Worm (Caenorhabditis elegans): Measurements from ENCODE around the gene C05C8.8.

C05C8.8 gene

DNA sequence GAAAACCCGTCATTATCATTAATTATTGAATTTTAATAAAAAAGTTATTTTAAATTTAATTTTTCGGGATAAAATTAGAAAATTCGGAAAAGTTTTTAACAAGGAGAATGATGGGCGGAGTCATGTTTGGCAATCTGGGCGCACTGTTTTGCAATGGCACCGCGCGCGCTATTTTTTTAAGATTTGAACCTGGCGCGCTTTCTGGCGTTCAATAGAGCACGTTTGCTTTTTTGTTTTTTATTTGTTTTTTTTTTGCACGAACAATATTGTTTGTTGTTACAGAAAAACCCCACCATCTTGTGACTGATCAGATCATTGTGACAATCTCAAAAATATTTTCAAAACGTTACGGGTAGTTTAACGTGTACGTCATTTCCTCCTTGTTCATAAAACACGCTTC, 17.9 kb downstream of the C05C8.8 start, which contains the start of gene hyls-1:
Gene hyls-1 (plus strand): TSS at position 249 of the 400 bp plus-strand sequence.
- TF ChIP-seq nhr-25 (tag; optimal IDR thresholded peaks at IDR 0.05; ENCODE audit: borderline replicate concordance, insufficient read depth) (peak; percentile 69), nhr-6 (tag; optimal IDR thresholded peaks at IDR 0.05) (peak; percentile 84), F37D6.2 (tag; optimal IDR thresholded peaks at IDR 0.05) (peak; percentile 37), spr-3 (GFP tag; optimal IDR thresholded peaks at IDR 0.05) (no peak), dmd-6 (GFP tag; IDR thresholded peaks at IDR 0.05) (peak; percentile 75), madf-5 (GFP tag; IDR thresholded peaks at IDR 0.05) (no peak), zfp-2 (tag; optimal IDR thresholded peaks at IDR 0.05) (peak; percentile 27), ama-1 (optimal IDR thresholded peaks at IDR 0.05) (peak; percentile 27), spr-1 (tag; optimal IDR thresholded peaks at IDR 0.05) (peak; percentile 58), daf-12 (tag; optimal IDR thresholded peaks at IDR 0.05) (no peak), egl-27 (tag; optimal IDR thresholded peaks at IDR 0.05) (peak; percentile 32), tag-97 (GFP tag; IDR thresholded peaks at IDR 0.05) (no peak), nhr-28 (tag; optimal IDR thresholded peaks at IDR 0.05) (peak; percentile 53), F49E8.2 (tag; optimal IDR thresholded peaks at IDR 0.05; ENCODE audit: borderline replicate concordance) (peak; percentile 44), ztf-11 (tag; optimal IDR thresholded peaks at IDR 0.05) (no peak), mxl-2 (GFP tag; conservative IDR thresholded peaks at IDR 0.05) (no peak), pha-4 (GFP tag; IDR thresholded peaks at IDR 0.05) (no peak), pha-4 (tag; optimal IDR thresholded peaks at IDR 0.05) (peak; percentile 75), nhr-11 (tag; optimal IDR thresholded peaks at IDR 0.05) (no peak), lin-29 (GFP tag; IDR thresholded peaks at IDR 0.05) (peak; percentile 67; the same call in 1 of the 2 replicates), aha-1 (tag) (peak; percentile 89), T26A8.4 (GFP tag; IDR thresholded peaks at IDR 0.05) (peak; percentile 76), madf-9 (GFP tag; conservative IDR thresholded peaks at IDR 0.05) (no peak), nhr-42 (GFP tag; IDR thresholded peaks at IDR 0.05) (0 out of 2 replicates have a peak, but pooled peaks have one; percentile 37), T20F7.1 (GFP tag; optimal IDR thresholded peaks at IDR 0.05) (no peak), rbr-2 (tag; optimal IDR thresholded peaks at IDR 0.05) (peak; percentile 81), F44E2.7 (GFP tag; IDR thresholded peaks at IDR 0.05) (no peak), fkh-10 (GFP tag; optimal IDR thresholded peaks at IDR 0.05) (no peak), Y75B8A.6 (GFP tag; IDR thresholded peaks at IDR 0.05) (no peak), dpl-1 (GFP tag; optimal IDR thresholded peaks at IDR 0.05) (peak; percentile 93), lin-13 (GFP tag; optimal IDR thresholded peaks at IDR 0.05) (peak; percentile 65), mdt-29 (GFP tag; IDR thresholded peaks at IDR 0.05) (no peak), arid-1 (GFP tag; conservative IDR thresholded peaks at IDR 0.05) (peak; percentile 42; the same call in 1 of the 2 replicates), nhr-41 (GFP tag; IDR thresholded peaks at IDR 0.05) (no peak), hlh-30 (tag; optimal IDR thresholded peaks at IDR 0.05; ENCODE audit: insufficient read depth) (peak; percentile 85), zfp-3 (GFP tag; conservative IDR thresholded peaks at IDR 0.05) (0 out of 2 replicates have a peak, but pooled peaks have one; percentile 37), mes-2 (tag; optimal IDR thresholded peaks at IDR 0.05; ENCODE audit: poor library complexity, severe bottlenecking) (peak; percentile 92), lsy-2 (tag; optimal IDR thresholded peaks at IDR 0.05) (peak in 1 of 2 experiments; percentile 86), duxl-1 (tag; optimal IDR thresholded peaks at IDR 0.05; ENCODE audit: poor library complexity) (peak; percentile 66), nhr-102 (tag; optimal IDR thresholded peaks at IDR 0.05) (peak; percentile 70), unc-62 (GFP tag; optimal IDR thresholded peaks at IDR 0.05 in 1 of 2) (peak in 1 of 2 experiments; percentile 92), unc-62 (tag; optimal IDR thresholded peaks at IDR 0.05) (no peak), ceh-82 (tag; optimal IDR thresholded peaks at IDR 0.05) (no peak), fos-1 (tag; optimal IDR thresholded peaks at IDR 0.05) (no peak), ctbp-1 (GFP tag; IDR thresholded peaks at IDR 0.05) (no peak), unc-130 (GFP tag; optimal IDR thresholded peaks at IDR 0.05) (peak; percentile 50), ceh-44 (GFP tag; IDR thresholded peaks at IDR 0.05) (no peak), sdz-12 (GFP tag; optimal IDR thresholded peaks at IDR 0.05) (no peak), zip-11 (GFP tag; IDR thresholded peaks at IDR 0.05) (no peak), set-16 (GFP tag; IDR thresholded peaks at IDR 0.05) (no peak), hmg-1.1 (GFP tag; IDR thresholded peaks at IDR 0.05) (peak; percentile 77), mep-1 (tag; optimal IDR thresholded peaks at IDR 0.05) (peak; percentile 89)
